Fruit fly (Drosophila melanogaster) whole organism, embryonic: ENCODE results near the gene CG4962.

Source experiments
- B-H2 ChIP-seq: fragments of 200-800 bp; sonication (Bioruptor generic); optimal IDR thresholded peaks from 2 replicates; lab custom pipeline; 2018; ENCODE audit warnings: missing biosample characterization, mild to moderate bottlenecking, missing genetic modification characterization
- CG10147 ChIP-seq: fragments of 200-800 bp; sonication (Bioruptor generic); optimal IDR thresholded peaks from 2 replicates; lab custom pipeline; 2019; ENCODE audit warnings: missing biosample characterization, mild to moderate bottlenecking, missing genetic modification characterization, moderate library complexity
- CG11456 ChIP-seq: fragments of 200-800 bp; sonication (Bioruptor generic); IDR thresholded peaks from 3 replicates; pipeline ENCODE4 v1.3.6; 2022; ENCODE audit warnings: missing biosample characterization, missing genetic modification characterization
- CG11504 ChIP-seq: fragments of 200-800 bp; sonication (Bioruptor generic); optimal IDR thresholded peaks from 3 replicates; lab custom pipeline; 2019; ENCODE audit warnings: missing biosample characterization, mild to moderate bottlenecking, missing genetic modification characterization, moderate library complexity
- CG12659 ChIP-seq: fragments of 200-800 bp; sonication (Bioruptor generic); optimal IDR thresholded peaks from 3 replicates; lab custom pipeline; 2017; ENCODE audit warnings: mild to moderate bottlenecking, missing biosample characterization, missing genetic modification reagents, missing genetic modification characterization
- CG15601 ChIP-seq: fragments of 200-800 bp; sonication (Bioruptor generic); optimal IDR thresholded peaks from 3 replicates; lab custom pipeline; 2019; ENCODE audit warnings: missing biosample characterization, mild to moderate bottlenecking, missing genetic modification characterization, moderate library complexity
- CG17361 ChIP-seq: fragments of 200-800 bp; sonication (Bioruptor generic); IDR thresholded peaks from 3 replicates; pipeline ENCODE4 v1.3.6; 2022; ENCODE audit warnings: missing biosample characterization, missing genetic modification characterization
- CG18619 ChIP-seq: fragments of 200-800 bp; sonication (Bioruptor generic); optimal IDR thresholded peaks from 3 replicates; lab custom pipeline; 2017; ENCODE audit warnings: missing biosample characterization, mild to moderate bottlenecking, missing genetic modification characterization
- CG2129 ChIP-seq: fragments of 200-800 bp; sonication (Bioruptor generic); IDR thresholded peaks from 2 replicates; pipeline ENCODE4 v1.3.6; 2022; ENCODE audit warnings: missing biosample characterization, missing genetic modification characterization; ENCODE audit not compliant: partially characterized antibody
- CG2875 ChIP-seq: fragments of 200-800 bp; sonication (Bioruptor generic); optimal IDR thresholded peaks from 2 replicates; lab custom pipeline; 2017; ENCODE audit warnings: missing biosample characterization, mild to moderate bottlenecking, missing genetic modification characterization, missing genetic modification reagents
- CG32532 ChIP-seq: fragments of 200-800 bp; sonication (Bioruptor generic); IDR thresholded peaks from 2 replicates; pipeline ENCODE4 v1.3.6; 2022; ENCODE audit warnings: missing biosample characterization, missing genetic modification characterization
- CG32767 ChIP-seq: fragments of 200-800 bp; sonication (Bioruptor generic); IDR thresholded peaks from 2 replicates; pipeline ENCODE4 v1.3.6; 2022; ENCODE audit warnings: missing biosample characterization, missing genetic modification characterization
- CG34422 ChIP-seq: fragments of 200-800 bp; sonication (Bioruptor generic); IDR thresholded peaks from 3 replicates; pipeline ENCODE4 v1.3.6; 2022; ENCODE audit warnings: missing biosample characterization, missing genetic modification characterization
- CG5180 ChIP-seq: fragments of 200-800 bp; sonication (Bioruptor generic); optimal IDR thresholded peaks from 3 replicates; lab custom pipeline; 2017; ENCODE audit warnings: missing biosample characterization, missing genetic modification characterization, mild to moderate bottlenecking, moderate library complexity, missing genetic modification reagents
- CG6254 ChIP-seq: fragments of 200-800 bp; sonication (Bioruptor generic); optimal IDR thresholded peaks from 3 replicates; lab custom pipeline; 2017; ENCODE audit warnings: mild to moderate bottlenecking, missing biosample characterization, missing genetic modification reagents, missing genetic modification characterization
- CG6654 ChIP-seq: fragments of 200-800 bp; sonication (Bioruptor generic); optimal IDR thresholded peaks from 2 replicates; lab custom pipeline; 2017; ENCODE audit warnings: missing biosample characterization, mild to moderate bottlenecking, missing genetic modification characterization
- CG7271 ChIP-seq: fragments of 200-800 bp; sonication (Bioruptor generic); optimal IDR thresholded peaks from 2 replicates; lab custom pipeline; 2018; ENCODE audit warnings: missing biosample characterization, mild to moderate bottlenecking, missing genetic modification characterization, moderate library complexity
- CG8290 ChIP-seq, 3 experiments: fragments of 200-800 bp; sonication (Bioruptor generic); optimal IDR thresholded peaks; 2 replicates each; lab custom pipeline; 2016 to 2019; ENCODE audit warnings: missing biosample characterization in 3 of 3, missing genetic modification characterization in 3 of 3, mild to moderate bottlenecking in 2 of 3, moderate library complexity in 1 of 3
- Doc2 ChIP-seq: fragments of 200-800 bp; sonication (Bioruptor generic); IDR thresholded peaks from 2 replicates; pipeline ENCODE4 v1.3.6; 2022; ENCODE audit warnings: missing biosample characterization, missing genetic modification characterization
- Doc3 ChIP-seq: fragments of 200-800 bp; sonication (Bioruptor generic); IDR thresholded peaks from 3 replicates; pipeline ENCODE4 v1.3.6; 2022; ENCODE audit warnings: missing biosample characterization, missing genetic modification characterization; ENCODE audit not compliant: partially characterized antibody
- Dref ChIP-seq: fragments of 200-800 bp; sonication (Bioruptor generic); IDR thresholded peaks from 2 replicates; pipeline ENCODE4 v1.3.6; 2022; ENCODE audit warnings: missing biosample characterization, missing genetic modification characterization
- Ets65A ChIP-seq: fragments of 200-800 bp; sonication (Bioruptor generic); peaks from one replicate; lab custom pipeline; 2016; ENCODE audit warnings: missing biosample characterization, missing genetic modification characterization
- Hand ChIP-seq: fragments of 200-800 bp; sonication (Bioruptor generic); optimal IDR thresholded peaks from 2 replicates; lab custom pipeline; 2017; ENCODE audit warnings: mild to moderate bottlenecking, missing biosample characterization, missing genetic modification reagents, missing genetic modification characterization
- Lpt ChIP-seq: fragments of >200 bp; optimal IDR thresholded peaks from 2 replicates; lab custom pipeline; 2018; ENCODE audit warnings: missing biosample characterization, missing genetic modification characterization
- Meics ChIP-seq: fragments of 200-800 bp; sonication (Bioruptor generic); optimal IDR thresholded peaks from 2 replicates; lab custom pipeline; 2017; ENCODE audit warnings: missing biosample characterization, mild to moderate bottlenecking, missing genetic modification characterization
- Nf-YB ChIP-seq: fragments of 200-800 bp; sonication (Bioruptor generic); optimal IDR thresholded peaks from 3 replicates; lab custom pipeline; 2019; ENCODE audit warnings: missing biosample characterization, mild to moderate bottlenecking, missing genetic modification characterization, moderate library complexity
- Opbp ChIP-seq: fragments of 200-800 bp; sonication (Bioruptor generic); IDR thresholded peaks from 3 replicates; pipeline ENCODE4 v1.3.6; 2022; ENCODE audit warnings: missing biosample characterization, missing genetic modification characterization; ENCODE audit not compliant: partially characterized antibody
- PHDP ChIP-seq: fragments of 200-800 bp; sonication (Bioruptor generic); optimal IDR thresholded peaks from 3 replicates; lab custom pipeline; 2018; ENCODE audit warnings: missing biosample characterization, mild to moderate bottlenecking, missing genetic modification characterization, moderate library complexity
- Sry-δ ChIP-seq: fragments of 200-800 bp; sonication (Bioruptor generic); optimal IDR thresholded peaks from 2 replicates; lab custom pipeline; 2016; ENCODE audit warnings: missing biosample characterization, missing genetic modification characterization
- Xrp1 ChIP-seq: fragments of 200-800 bp; sonication (Bioruptor generic); IDR thresholded peaks from 2 replicates; pipeline ENCODE4 v1.3.6; 2022; ENCODE audit warnings: missing biosample characterization, missing genetic modification characterization
- bsh ChIP-seq, 2 experiments: fragments of 200-800 bp; sonication (Bioruptor generic); optimal IDR thresholded peaks; 2 replicates each; lab custom pipeline; 2017 to 2018; ENCODE audit warnings: mild to moderate bottlenecking in 2 of 2, missing biosample characterization in 2 of 2, missing genetic modification characterization in 2 of 2, moderate library complexity in 1 of 2
- cg ChIP-seq: fragments of 200-800 bp; sonication (Bioruptor generic); optimal IDR thresholded peaks from 3 replicates; lab custom pipeline; 2019; ENCODE audit warnings: missing biosample characterization, mild to moderate bottlenecking, missing genetic modification characterization, moderate library complexity
- chn ChIP-seq: fragments of 200-800 bp; sonication (Bioruptor generic); optimal IDR thresholded peaks from 2 replicates; lab custom pipeline; 2016; ENCODE audit warnings: missing biosample characterization, missing genetic modification characterization
- corto ChIP-seq: fragments of 200-800 bp; sonication (Bioruptor generic); optimal IDR thresholded peaks from 2 replicates; lab custom pipeline; 2016; ENCODE audit warnings: missing biosample characterization, mild to moderate bottlenecking, missing genetic modification characterization, moderate library complexity
- croc ChIP-seq: fragments of 200-800 bp; sonication (Bioruptor generic); conservative IDR thresholded peaks from 3 replicates; pipeline ENCODE4 v1.3.6; 2022; ENCODE audit warnings: missing biosample characterization, missing genetic modification characterization
- cwo ChIP-seq: fragments of 200-800 bp; sonication (Bioruptor generic); optimal IDR thresholded peaks from 3 replicates; lab custom pipeline; 2017; ENCODE audit warnings: missing biosample characterization, missing genetic modification characterization, mild to moderate bottlenecking, moderate library complexity, missing genetic modification reagents
- dati ChIP-seq: fragments of 200-800 bp; sonication (Bioruptor generic); IDR thresholded peaks from 2 replicates; pipeline ENCODE4 v1.3.6; 2022; ENCODE audit warnings: missing biosample characterization, missing genetic modification characterization
- fd64A ChIP-seq: fragments of 200-800 bp; sonication (Bioruptor generic); optimal IDR thresholded peaks from 3 replicates; lab custom pipeline; 2018; ENCODE audit warnings: missing biosample characterization, mild to moderate bottlenecking, missing genetic modification characterization
- gcm2 ChIP-seq: fragments of 200-800 bp; sonication (Bioruptor generic); optimal IDR thresholded peaks from 2 replicates; lab custom pipeline; 2016; ENCODE audit warnings: missing biosample characterization, missing genetic modification characterization
- gfzf ChIP-seq: fragments of 200-800 bp; sonication (Bioruptor generic); optimal IDR thresholded peaks from 2 replicates; lab custom pipeline; 2016; ENCODE audit warnings: missing biosample characterization, mild to moderate bottlenecking, missing genetic modification characterization, moderate library complexity
- hbn ChIP-seq: fragments of 200-800 bp; sonication (Bioruptor generic); IDR thresholded peaks from 2 replicates; pipeline ENCODE4 v1.3.6; 2022; ENCODE audit warnings: missing biosample characterization, missing genetic modification characterization; ENCODE audit not compliant: partially characterized antibody
- jigr1 ChIP-seq: fragments of 200-800 bp; sonication (Bioruptor generic); IDR thresholded peaks from 3 replicates; pipeline ENCODE4 v1.3.6; 2022; ENCODE audit warnings: missing biosample characterization, missing genetic modification characterization
- nerfin-1 ChIP-seq: fragments of 200-800 bp; sonication (Bioruptor generic); optimal IDR thresholded peaks from 3 replicates; lab custom pipeline; 2019; ENCODE audit warnings: missing biosample characterization, mild to moderate bottlenecking, missing genetic modification characterization, moderate library complexity
- nom ChIP-seq: fragments of 200-800 bp; sonication (Bioruptor generic); optimal IDR thresholded peaks from 2 replicates; lab custom pipeline; 2017; ENCODE audit warnings: missing biosample characterization, missing genetic modification characterization, mild to moderate bottlenecking, moderate library complexity, missing genetic modification reagents
- p53 ChIP-seq: fragments of 200-800 bp; sonication (Bioruptor generic); optimal IDR thresholded peaks from 2 replicates; lab custom pipeline; 2016; ENCODE audit warnings: missing biosample characterization, missing genetic modification characterization
- repo ChIP-seq: fragments of 200-800 bp; sonication (Bioruptor generic); optimal IDR thresholded peaks from 2 replicates; lab custom pipeline; 2016; ENCODE audit warnings: missing biosample characterization, missing genetic modification characterization
- sna ChIP-seq: fragments of 200-800 bp; sonication (Bioruptor generic); IDR thresholded peaks from 2 replicates; pipeline ENCODE4 v1.3.6; 2022; ENCODE audit warnings: missing biosample characterization, missing genetic modification characterization; ENCODE audit not compliant: partially characterized antibody
- tin ChIP-seq: fragments of 200-800 bp; sonication (Bioruptor generic); optimal IDR thresholded peaks from 3 replicates; lab custom pipeline; 2016; ENCODE audit warnings: missing biosample characterization, missing genetic modification characterization
- twi ChIP-seq: fragments of 200-800 bp; optimal IDR thresholded peaks from 2 replicates; lab custom pipeline; 2019; ENCODE audit warnings: missing biosample characterization, mild to moderate bottlenecking, missing genetic modification characterization, moderate library complexity
- yki ChIP-seq: fragments of >200 bp; optimal IDR thresholded peaks from 3 replicates; lab custom pipeline; 2018
- zf30C ChIP-seq: fragments of 200-800 bp; sonication (Bioruptor generic); optimal IDR thresholded peaks from 3 replicates; lab custom pipeline; 2018; ENCODE audit warnings: missing biosample characterization, mild to moderate bottlenecking, missing genetic modification characterization

The CG4962 gene

DNA sequence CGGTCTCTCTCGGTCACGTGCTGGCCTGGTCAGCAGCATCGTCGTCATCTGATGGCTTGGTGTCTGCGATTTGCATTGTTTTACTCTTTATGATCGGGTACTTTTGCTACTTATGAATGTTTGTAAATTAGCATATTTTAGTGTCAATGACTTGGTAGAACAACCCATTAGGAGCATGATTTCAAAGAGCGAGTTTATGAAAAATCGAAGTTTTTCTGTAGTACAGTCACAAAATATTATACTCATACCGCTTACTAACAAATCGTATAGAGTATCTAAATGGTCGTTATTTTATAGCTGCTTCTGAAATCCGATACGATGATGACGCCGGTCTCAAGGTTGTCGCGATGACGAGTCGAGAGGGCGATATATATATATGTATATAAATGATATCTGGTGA, 9.1 kb downstream of the CG4962 start (continued):
- no peak for TF ChIP-seq CG6654 (GFP tag; lab: Kevin White, UChicago)
- TF ChIP-seq Hand, result no peak
- no peak for TF ChIP-seq Sry-δ (GFP tag; lab: Kevin White, UChicago)
- no peak for TF ChIP-seq CG2875 (GFP tag; lab: Kevin White, UChicago)
- no peak for TF ChIP-seq tin
- no peak for TF ChIP-seq dati (GFP tag; lab: Robert Waterston, UW)
- TF ChIP-seq hbn (GFP tag; lab: Robert Waterston, UW), result no peak
- no peak for TF ChIP-seq CG17361 (GFP tag; lab: Robert Waterston, UW)
- TF ChIP-seq CG6254 (GFP tag; lab: Kevin White, UChicago), result no peak
- TF ChIP-seq twi (tag; lab: Kevin White, UChicago), result no peak
- TF ChIP-seq repo (GFP tag; lab: Kevin White, UChicago), result no peak
- no peak for TF ChIP-seq CG5180 (GFP tag; lab: Kevin White, UChicago)
- no peak for TF ChIP-seq fd64A (GFP tag; lab: Kevin White, UChicago)
- no peak for TF ChIP-seq corto
- peak; percentile 29 for TF ChIP-seq Ets65A (GFP tag; lab: Kevin White, UChicago)
- TF ChIP-seq zf30C, result no peak
- TF ChIP-seq Opbp (GFP tag; lab: Robert Waterston, UW), result no peak
- TF ChIP-seq CG11504 (tag; lab: Kevin White, UChicago), result peak; percentile 68
- TF ChIP-seq CG10147 (GFP tag; lab: Kevin White, UChicago), result no peak
- no peak for TF ChIP-seq CG15601 (tag; lab: Kevin White, UChicago)
- no peak for TF ChIP-seq Nf-YB (GFP tag; lab: Kevin White, UChicago)
- TF ChIP-seq gfzf (GFP tag; lab: Kevin White, UChicago), result no peak
- TF ChIP-seq CG32532 (GFP tag; lab: Robert Waterston, UW), result no peak
- peak; percentile 17 for TF ChIP-seq CG12659 (GFP tag; lab: Kevin White, UChicago)
- no peak for TF ChIP-seq sna (GFP tag; lab: Robert Waterston, UW)
- no peak for TF ChIP-seq CG2129 (GFP tag; lab: Robert Waterston, UW)
- TF ChIP-seq Xrp1 (GFP tag; lab: Robert Waterston, UW), result no peak
- no peak for TF ChIP-seq Doc2 (GFP tag; lab: Robert Waterston, UW)
- no peak for TF ChIP-seq Meics (GFP tag; lab: Kevin White, UChicago)
- TF ChIP-seq croc (GFP tag; lab: Robert Waterston, UW), result no peak
- no peak for TF ChIP-seq jigr1 (GFP tag; lab: Robert Waterston, UW)
- TF ChIP-seq Lpt (GFP tag; lab: Kevin White, UChicago), result no peak
- TF ChIP-seq Doc3 (GFP tag; lab: Robert Waterston, UW), result no peak
- TF ChIP-seq bsh (GFP tag; optimal IDR thresholded peaks at IDR 0.05; lab: Kevin White, UChicago), result peak; percentile 12 to 16
- TF ChIP-seq chn (GFP tag; lab: Kevin White, UChicago), result no peak
- no peak for TF ChIP-seq CG32767 (GFP tag; lab: Robert Waterston, UW)
- no peak for TF ChIP-seq yki
- no peak for TF ChIP-seq p53
- TF ChIP-seq nom (GFP tag; lab: Kevin White, UChicago), result peak; percentile 46
- no peak for TF ChIP-seq CG11456 (GFP tag; lab: Robert Waterston, UW)
- TF ChIP-seq Dref, result no peak
- no peak for TF ChIP-seq CG8290 (GFP tag; optimal IDR thresholded peaks at IDR 0.05; lab: Kevin White, UChicago)
- TF ChIP-seq CG8290 (tag; optimal IDR thresholded peaks at IDR 0.05; lab: Kevin White, UChicago), result peak in 1 of 2 experiments; percentile 46
- TF ChIP-seq cg (GFP tag; lab: Kevin White, UChicago), result no peak
- no peak for TF ChIP-seq B-H2
- no peak for TF ChIP-seq PHDP (tag; lab: Kevin White, UChicago)
- peak; percentile 79 for TF ChIP-seq cwo (GFP tag; lab: Kevin White, UChicago)
- TF ChIP-seq CG18619 (GFP tag; lab: Kevin White, UChicago), result no peak
- TF ChIP-seq CG34422 (GFP tag; lab: Robert Waterston, UW), result no peak
- no peak for TF ChIP-seq gcm2 (GFP tag; lab: Kevin White, UChicago)
- no peak for TF ChIP-seq CG7271
- no peak for TF ChIP-seq nerfin-1 (tag; lab: Kevin White, UChicago)
